Worm (Caenorhabditis elegans): ENCODE measurements around the gene F40A3.4.

- TF ChIP-seq snpc-4 (tag; optimal IDR thresholded peaks at IDR 0.05) (no peak), nhr-237 (tag; optimal IDR thresholded peaks at IDR 0.05) (no peak), unc-62 (GFP tag; optimal IDR thresholded peaks at IDR 0.05) (no peak), ceh-83 (GFP tag; optimal IDR thresholded peaks at IDR 0.05) (no peak), pha-4 (tag; optimal IDR thresholded peaks at IDR 0.05) (no peak)
Observed at ce11 chrV:7878411-7878964, 2.9 kb downstream of the F40A3.4 start, which contains the start of gene F40A3.2.
